Fruit fly (Drosophila melanogaster) Kc167 (cell line): ENCODE results near the gene CG2076.

Experiments
- Myc ChIP-seq: fragments of >200 bp; optimal IDR thresholded peaks from 2 replicates; lab custom pipeline; 2017; ENCODE audit warnings: missing external identifiers
- h ChIP-seq: fragments of >200 bp; optimal IDR thresholded peaks from 3 replicates; lab custom pipeline; 2018; ENCODE audit warnings: missing external identifiers
- psq ChIP-seq: fragments of >200 bp; optimal IDR thresholded peaks from 2 replicates; lab custom pipeline; 2017; ENCODE audit warnings: missing external identifiers

- no peak for TF ChIP-seq h (lab: Kevin White, UChicago)
- no peak for TF ChIP-seq Myc (lab: Kevin White, UChicago)
- TF ChIP-seq psq (lab: Kevin White, UChicago): no peak
These were observed 1.2 kb upstream of the CG2076 start, which contains the start of gene Vago for dm6 chrX:11088778-11089340.
